Fruit fly (Drosophila melanogaster) whole organism, prepupa: Measurements from ENCODE around the gene Nct.

Experiments
- CG10631 ChIP-seq: fragments of 200-800 bp; sonication (Bioruptor generic); optimal IDR thresholded peaks from 2 replicates; lab custom pipeline; 2016; ENCODE audit warnings: missing biosample characterization, missing genetic modification characterization
- CG11294 ChIP-seq: fragments of 200-800 bp; sonication (Bioruptor generic); IDR thresholded peaks from 2 replicates; pipeline ENCODE4 v1.3.6; 2022; ENCODE audit warnings: missing biosample characterization, missing genetic modification characterization
- CG11762 ChIP-seq: fragments of 200-800 bp; sonication (Bioruptor generic); optimal IDR thresholded peaks from 3 replicates; lab custom pipeline; 2016; ENCODE audit warnings: missing biosample characterization, missing genetic modification characterization; ENCODE audit not compliant: insufficient read depth
- CG15336 ChIP-seq: fragments of 200-800 bp; sonication (Bioruptor generic); IDR thresholded peaks from 2 replicates; pipeline ENCODE4 v1.3.6; 2022; ENCODE audit warnings: missing biosample characterization, missing genetic modification characterization
- CG1621 ChIP-seq: fragments of 200-800 bp; sonication (Bioruptor generic); optimal IDR thresholded peaks from 3 replicates; lab custom pipeline; 2018; ENCODE audit warnings: missing biosample characterization, mild to moderate bottlenecking, missing genetic modification characterization
- CG16779 ChIP-seq: fragments of 200-800 bp; sonication (Bioruptor generic); optimal IDR thresholded peaks from 3 replicates; lab custom pipeline; 2017; ENCODE audit warnings: missing biosample characterization, mild to moderate bottlenecking, missing genetic modification characterization
- CG3032 ChIP-seq: fragments of 200-800 bp; optimal IDR thresholded peaks from 2 replicates; lab custom pipeline; 2019; ENCODE audit warnings: missing biosample characterization, mild to moderate bottlenecking, missing genetic modification characterization, moderate library complexity
- CG31627 ChIP-seq: fragments of 200-800 bp; sonication (Bioruptor generic); optimal IDR thresholded peaks from 3 replicates; lab custom pipeline; 2016; ENCODE audit warnings: missing biosample characterization, missing genetic modification characterization
- CG34406 ChIP-seq: fragments of 200-800 bp; sonication (Bioruptor generic); optimal IDR thresholded peaks from 3 replicates; lab custom pipeline; 2016; ENCODE audit warnings: missing biosample characterization, missing genetic modification characterization
- CG3919 ChIP-seq: fragments of 200-800 bp; sonication (Bioruptor generic); optimal IDR thresholded peaks from 3 replicates; lab custom pipeline; 2016; ENCODE audit warnings: missing biosample characterization, missing genetic modification characterization
- CG6163 ChIP-seq: fragments of 200-800 bp; sonication (Bioruptor generic); IDR thresholded peaks from 3 replicates; pipeline ENCODE4 v1.3.6; 2022; ENCODE audit warnings: missing biosample characterization, missing genetic modification characterization
- CG6792 ChIP-seq: fragments of 200-800 bp; sonication (Bioruptor generic); optimal IDR thresholded peaks from 3 replicates; lab custom pipeline; 2016; ENCODE audit warnings: missing biosample characterization, missing genetic modification characterization
- CG6854 ChIP-seq: fragments of 200-800 bp; sonication (Bioruptor generic); optimal IDR thresholded peaks from 2 replicates; lab custom pipeline; 2017; ENCODE audit warnings: missing biosample characterization, mild to moderate bottlenecking, missing genetic modification characterization
- CG8119 ChIP-seq: fragments of 200-800 bp; sonication (Bioruptor generic); IDR thresholded peaks from 3 replicates; pipeline ENCODE4 v1.3.6; 2022; ENCODE audit warnings: missing biosample characterization, missing genetic modification characterization
- CG8319 ChIP-seq: fragments of 200-800 bp; sonication (Bioruptor generic); optimal IDR thresholded peaks from 3 replicates; lab custom pipeline; 2016; ENCODE audit warnings: missing biosample characterization, missing genetic modification characterization
- CG8632 ChIP-seq: fragments of 200-800 bp; sonication (Bioruptor generic); optimal IDR thresholded peaks from 3 replicates; lab custom pipeline; 2016; ENCODE audit warnings: missing biosample characterization, missing genetic modification characterization
- CG9139 ChIP-seq: fragments of 200-800 bp; sonication (Bioruptor generic); optimal IDR thresholded peaks from 3 replicates; lab custom pipeline; 2017; ENCODE audit warnings: missing biosample characterization, mild to moderate bottlenecking, missing genetic modification characterization
- Eip78C ChIP-seq: fragments of 200-800 bp; sonication (Bioruptor generic); peaks from one replicate; lab custom pipeline; 2016; ENCODE audit warnings: missing biosample characterization, missing genetic modification characterization
- Eip93F ChIP-seq: fragments of 200-800 bp; sonication (Bioruptor generic); optimal IDR thresholded peaks from 2 replicates; lab custom pipeline; 2016; ENCODE audit warnings: missing biosample characterization, mild to moderate bottlenecking, missing genetic modification characterization
- Ets96B ChIP-seq: fragments of 200-800 bp; optimal IDR thresholded peaks from 2 replicates; lab custom pipeline; 2019; ENCODE audit warnings: missing biosample characterization, mild to moderate bottlenecking, missing genetic modification characterization, moderate library complexity
- Gug ChIP-seq: fragments of 200-800 bp; sonication (Bioruptor generic); IDR thresholded peaks from 2 replicates; pipeline ENCODE4 v1.3.6; 2022; ENCODE audit warnings: missing biosample characterization, missing genetic modification characterization
- Hr39 ChIP-seq: fragments of 200-800 bp; sonication (Bioruptor generic); optimal IDR thresholded peaks from 2 replicates; lab custom pipeline; 2016; ENCODE audit warnings: missing biosample characterization, missing genetic modification characterization
- Met ChIP-seq: fragments of 200-800 bp; sonication (Bioruptor generic); optimal IDR thresholded peaks from 3 replicates; lab custom pipeline; 2016; ENCODE audit warnings: missing biosample characterization, missing genetic modification characterization
- OdsH ChIP-seq: fragments of 200-800 bp; sonication (Bioruptor generic); optimal IDR thresholded peaks from 3 replicates; lab custom pipeline; 2016; ENCODE audit warnings: missing biosample characterization, missing genetic modification characterization
- Sox102F ChIP-seq: fragments of 200-800 bp; sonication (Bioruptor generic); optimal IDR thresholded peaks from 2 replicates; lab custom pipeline; 2016; ENCODE audit warnings: missing biosample characterization, mild to moderate bottlenecking, missing genetic modification characterization
- Sox15 ChIP-seq: fragments of 200-800 bp; sonication (Bioruptor generic); optimal IDR thresholded peaks from 3 replicates; lab custom pipeline; 2016; ENCODE audit warnings: missing biosample characterization, missing genetic modification characterization
- achi ChIP-seq: fragments of 200-800 bp; sonication (Bioruptor generic); optimal IDR thresholded peaks from 3 replicates; lab custom pipeline; 2016; ENCODE audit warnings: missing biosample characterization, missing genetic modification characterization
- dac ChIP-seq: fragments of 200-800 bp; sonication (Bioruptor generic); optimal IDR thresholded peaks from 2 replicates; lab custom pipeline; 2017; ENCODE audit warnings: missing biosample characterization, mild to moderate bottlenecking, missing genetic modification characterization
- dsx ChIP-seq: fragments of 200-800 bp; optimal IDR thresholded peaks from 3 replicates; lab custom pipeline; 2019; ENCODE audit warnings: missing biosample characterization, mild to moderate bottlenecking, missing genetic modification characterization, moderate library complexity; ENCODE audit not compliant: poor library complexity, severe bottlenecking
- eg ChIP-seq: fragments of 200-800 bp; sonication (Bioruptor generic); IDR thresholded peaks from 3 replicates; pipeline ENCODE4 v1.3.6; 2022; ENCODE audit warnings: missing biosample characterization, missing genetic modification characterization
- esn ChIP-seq: fragments of 200-800 bp; sonication (Bioruptor generic); optimal IDR thresholded peaks from 2 replicates; lab custom pipeline; 2016; ENCODE audit warnings: missing biosample characterization, mild to moderate bottlenecking, missing genetic modification characterization, moderate library complexity
- fd85E ChIP-seq: fragments of 200-800 bp; sonication (Bioruptor generic); optimal IDR thresholded peaks from 3 replicates; lab custom pipeline; 2016; ENCODE audit warnings: missing biosample characterization, missing genetic modification characterization
- fkh ChIP-seq: fragments of 200-800 bp; sonication (Bioruptor generic); optimal IDR thresholded peaks from 3 replicates; lab custom pipeline; 2017; ENCODE audit warnings: missing biosample characterization, mild to moderate bottlenecking, missing genetic modification characterization, moderate library complexity
- lz ChIP-seq: fragments of 200-800 bp; sonication (Bioruptor generic); optimal IDR thresholded peaks from 3 replicates; lab custom pipeline; 2016; ENCODE audit warnings: missing biosample characterization, missing genetic modification characterization
- net ChIP-seq: fragments of 200-800 bp; sonication (Bioruptor generic); optimal IDR thresholded peaks from 3 replicates; lab custom pipeline; 2016; ENCODE audit warnings: missing biosample characterization, missing genetic modification characterization
- salr ChIP-seq, 2 experiments: fragments of 200-800 bp; sonication (Bioruptor generic); optimal IDR thresholded peaks; 3 replicates each; lab custom pipeline; 2016 to 2018; ENCODE audit warnings: missing biosample characterization in 2 of 2, missing genetic modification characterization in 2 of 2, mild to moderate bottlenecking in 1 of 2
- spab ChIP-seq: fragments of 200-800 bp; sonication (Bioruptor generic); optimal IDR thresholded peaks from 2 replicates; lab custom pipeline; 2017; ENCODE audit warnings: missing biosample characterization, mild to moderate bottlenecking, missing genetic modification characterization, missing genetic modification reagents
- ss ChIP-seq, 2 experiments: fragments of 200-800 bp; sonication (Bioruptor generic); optimal IDR thresholded peaks; 2 replicates in 1 of 2; 3 replicates in 1 of 2; lab custom pipeline; 2017 to 2018; ENCODE audit warnings: mild to moderate bottlenecking in 2 of 2, missing biosample characterization in 2 of 2, missing genetic modification characterization in 2 of 2, moderate library complexity in 1 of 2
- topi ChIP-seq: fragments of 200-800 bp; sonication (Bioruptor generic); optimal IDR thresholded peaks from 3 replicates; lab custom pipeline; 2016; ENCODE audit warnings: missing biosample characterization, missing genetic modification characterization
- vri ChIP-seq: fragments of 200-800 bp; sonication (Bioruptor generic); optimal IDR thresholded peaks from 3 replicates; lab custom pipeline; 2016; ENCODE audit warnings: missing biosample characterization, mild to moderate bottlenecking, missing genetic modification characterization

Nct gene

dm6 chr3R:24810844-24811625, 40.4 kb upstream of the Nct start (continued):
- TF ChIP-seq CG34406 (peak; percentile 82), dsx (GFP tag; lab: Kevin White, UChicago) (peak; percentile 86), spab (GFP tag; lab: Kevin White, UChicago) (peak; percentile 81), Eip78C (GFP tag; lab: Kevin White, UChicago) (peak; percentile 97), CG1621 (tag; lab: Kevin White, UChicago) (peak; percentile 92), Sox102F (GFP tag; lab: Kevin White, UChicago) (no peak), fkh (peak; percentile 80), lz (GFP tag; lab: Kevin White, UChicago) (peak; percentile 87), Met (GFP tag; lab: Kevin White, UChicago) (no peak)

dm6 chr3R:24812394-24812793, 39.0 kb upstream of the Nct start:
- no peak for TF ChIP-seq Gug (GFP tag; lab: Robert Waterston, UW)
- no peak for TF ChIP-seq CG10631 (GFP tag; lab: Kevin White, UChicago)
- no peak for TF ChIP-seq CG9139 (GFP tag; lab: Kevin White, UChicago)
- TF ChIP-seq ss (GFP tag; optimal IDR thresholded peaks at IDR 0.05; lab: Kevin White, UChicago), result no peak
- no peak for TF ChIP-seq CG6792 (GFP tag; lab: Kevin White, UChicago)
- TF ChIP-seq Eip93F (GFP tag; lab: Kevin White, UChicago), result no peak
- no peak for TF ChIP-seq net
- no peak for TF ChIP-seq achi (GFP tag; lab: Kevin White, UChicago)
- TF ChIP-seq Hr39 (GFP tag; lab: Kevin White, UChicago), result no peak
- TF ChIP-seq fd85E (GFP tag; lab: Kevin White, UChicago), result no peak
- TF ChIP-seq topi, result no peak

dm6 chr3R:24812987-24813636, 38.3 kb upstream of the Nct start:
- TF ChIP-seq Sox102F (GFP tag; lab: Kevin White, UChicago), result no peak
- TF ChIP-seq fkh, result peak; percentile 55
- no peak for TF ChIP-seq CG3919 (GFP tag; lab: Kevin White, UChicago)
- TF ChIP-seq Eip78C (GFP tag; lab: Kevin White, UChicago), result peak; percentile 49
- 0 out of 3 replicates have a peak, but pooled peaks have one; percentile 10 for TF ChIP-seq CG6163 (GFP tag; lab: Robert Waterston, UW)

DNA sequence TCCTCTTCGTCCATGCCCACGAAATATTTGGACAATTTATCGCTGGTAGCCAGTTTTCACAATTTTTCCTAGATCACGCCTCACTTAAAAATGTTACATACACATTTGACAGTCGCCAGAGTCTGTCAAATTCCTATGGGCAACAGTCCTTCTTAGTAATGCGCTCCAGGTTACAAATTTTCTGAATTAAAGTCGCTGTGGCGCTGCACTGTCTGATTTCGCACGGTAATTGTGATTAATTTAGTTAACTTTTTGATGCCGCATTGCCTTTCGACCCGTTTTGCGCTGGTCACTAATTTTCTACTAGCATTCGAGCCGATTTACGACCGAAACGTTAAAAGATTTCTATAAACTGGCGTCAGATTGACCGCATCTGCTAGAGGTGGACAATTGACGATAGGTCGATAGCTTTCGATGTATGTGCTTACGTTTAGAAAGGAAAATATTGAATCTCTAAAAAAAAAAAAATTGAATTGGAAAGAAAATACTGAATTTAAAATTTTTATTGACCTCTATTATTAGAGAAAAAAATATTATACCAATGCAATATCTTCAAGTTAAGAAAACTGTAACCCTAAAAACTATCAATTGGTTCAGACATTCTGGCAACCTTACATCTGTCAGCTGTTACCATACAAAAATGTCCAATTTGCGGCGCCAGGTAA, 37.6 kb upstream of the Nct start, which contains the start of the genes lili and CG34150:
Gene lili (minus strand): TSS at position 376 of the 665 bp plus-strand sequence.
Gene CG34150 (plus strand): TSS at position 626 of the 665 bp plus-strand sequence.
- TF ChIP-seq salr (GFP tag; optimal IDR thresholded peaks at IDR 0.05; lab: Kevin White, UChicago) (no peak), CG1621 (tag; lab: Kevin White, UChicago) (no peak), Sox15 (GFP tag; lab: Kevin White, UChicago) (peak; percentile 51), CG34406 (no peak), CG8632 (GFP tag; lab: Kevin White, UChicago) (no peak), CG6792 (GFP tag; lab: Kevin White, UChicago) (peak; percentile 33), Hr39 (GFP tag; lab: Kevin White, UChicago) (peak; percentile 70), ss (GFP tag; optimal IDR thresholded peaks at IDR 0.05; lab: Kevin White, UChicago) (no peak), Gug (GFP tag; lab: Robert Waterston, UW) (0 out of 2 replicates have a peak, but pooled peaks have one; percentile 36), CG3032 (tag; lab: Kevin White, UChicago) (peak; percentile 64), esn (GFP tag; lab: Kevin White, UChicago) (peak; percentile 78), CG3919 (GFP tag; lab: Kevin White, UChicago) (no peak), dac (GFP tag; lab: Kevin White, UChicago) (no peak), CG8319 (GFP tag; lab: Kevin White, UChicago) (peak; percentile 37), CG16779 (tag; lab: Kevin White, UChicago) (no peak), CG11294 (GFP tag; lab: Robert Waterston, UW) (no peak), CG31627 (GFP tag; lab: Kevin White, UChicago) (peak; percentile 83), achi (GFP tag; lab: Kevin White, UChicago) (peak; percentile 82), CG15336 (GFP tag; lab: Robert Waterston, UW) (peak; percentile 32; the same call in 1 of the 2 replicates), OdsH (GFP tag; lab: Kevin White, UChicago) (no peak), CG8119 (peak; percentile 31; the same call in 1 of the 3 replicates), vri (GFP tag; lab: Kevin White, UChicago) (no peak), lz (GFP tag; lab: Kevin White, UChicago) (peak; percentile 69), CG6854 (GFP tag; lab: Kevin White, UChicago) (peak; percentile 53), Eip93F (GFP tag; lab: Kevin White, UChicago) (peak; percentile 20), Ets96B (peak; percentile 22), fd85E (GFP tag; lab: Kevin White, UChicago) (no peak), CG11762 (GFP tag; lab: Kevin White, UChicago) (peak; percentile 22), eg (GFP tag; lab: Robert Waterston, UW) (peak; percentile 53; the same call in 1 of the 3 replicates)
